Worm (Caenorhabditis elegans): ENCODE measurements around the gene C50B6.9.

ce11 chrV:13317911-13318502 lies 18.2 kb upstream of the C50B6.9 start, which contains the start of the genes col-161 and srh-18:
- TF ChIP-seq cog-1 (tag; optimal IDR thresholded peaks at IDR 0.05) (no peak), ref-1 (GFP tag; conservative IDR thresholded peaks at IDR 0.05) (no peak), flt-1 (GFP tag; IDR thresholded peaks at IDR 0.05) (no peak), ztf-29 (GFP tag; IDR thresholded peaks at IDR 0.05) (no peak), tab-1 (GFP tag; IDR thresholded peaks at IDR 0.05) (no peak), T22C8.4 (GFP tag; IDR thresholded peaks at IDR 0.05) (no peak), ztf-23 (GFP tag; IDR thresholded peaks at IDR 0.05) (no peak)

All from whole organism, midembryonic.